Fruit fly (Drosophila melanogaster) whole organism, embryonic: ENCODE data around the gene Ypel.

Experiments used
- Blimp-1 ChIP-seq: fragments of 200-800 bp; sonication (Bioruptor generic); optimal IDR thresholded peaks from 3 replicates; lab custom pipeline; 2018; ENCODE audit warnings: missing biosample characterization, missing genetic modification characterization, mild to moderate bottlenecking, moderate library complexity, missing genetic modification reagents
- CG13894 ChIP-seq: fragments of 200-800 bp; sonication (Bioruptor generic); optimal IDR thresholded peaks from 3 replicates; lab custom pipeline; 2018; ENCODE audit warnings: missing biosample characterization, mild to moderate bottlenecking, missing genetic modification characterization, moderate library complexity
- CG18476 ChIP-seq: fragments of 200-800 bp; sonication (Bioruptor generic); optimal IDR thresholded peaks from 2 replicates; lab custom pipeline; 2016; ENCODE audit warnings: missing biosample characterization, mild to moderate bottlenecking, missing genetic modification characterization
- CG18599 ChIP-seq: fragments of 200-800 bp; sonication (Bioruptor generic); optimal IDR thresholded peaks from 3 replicates; lab custom pipeline; 2017; ENCODE audit warnings: missing biosample characterization, missing genetic modification characterization, mild to moderate bottlenecking, moderate library complexity, missing genetic modification reagents
- CG2875 ChIP-seq: fragments of 200-800 bp; sonication (Bioruptor generic); optimal IDR thresholded peaks from 2 replicates; lab custom pipeline; 2017; ENCODE audit warnings: missing biosample characterization, mild to moderate bottlenecking, missing genetic modification characterization, missing genetic modification reagents
- CG3281 ChIP-seq: fragments of 200-800 bp; sonication (Bioruptor generic); optimal IDR thresholded peaks from 3 replicates; lab custom pipeline; 2017; ENCODE audit warnings: missing biosample characterization, mild to moderate bottlenecking, missing genetic modification characterization
- CG33557 ChIP-seq: fragments of 200-800 bp; sonication (Bioruptor generic); optimal IDR thresholded peaks from 2 replicates; lab custom pipeline; 2019; ENCODE audit warnings: missing biosample characterization, mild to moderate bottlenecking, missing genetic modification characterization, moderate library complexity
- CG34224 ChIP-seq: fragments of 200-800 bp; sonication (Bioruptor generic); IDR thresholded peaks from 3 replicates; pipeline ENCODE4 v1.3.6; 2022; ENCODE audit warnings: missing biosample characterization, missing genetic modification characterization; ENCODE audit not compliant: partially characterized antibody
- CG3847 ChIP-seq: fragments of 200-800 bp; sonication (Bioruptor generic); IDR thresholded peaks from 2 replicates; pipeline ENCODE4 v1.3.6; 2022; ENCODE audit warnings: missing biosample characterization, missing genetic modification characterization
- CG4617 ChIP-seq: fragments of 200-800 bp; sonication (Bioruptor generic); optimal IDR thresholded peaks from 3 replicates; lab custom pipeline; 2016; ENCODE audit warnings: missing biosample characterization, missing genetic modification characterization, borderline replicate concordance
- CG7963 ChIP-seq: fragments of 200-800 bp; sonication (Bioruptor generic); IDR thresholded peaks from 3 replicates; pipeline ENCODE4 v1.3.6; 2022; ENCODE audit warnings: missing biosample characterization, missing genetic modification characterization; ENCODE audit not compliant: partially characterized antibody
- CG7987 ChIP-seq: fragments of 200-800 bp; sonication (Bioruptor generic); optimal IDR thresholded peaks from 2 replicates; lab custom pipeline; 2018; ENCODE audit warnings: missing biosample characterization, mild to moderate bottlenecking, missing genetic modification characterization, moderate library complexity
- CG8089 ChIP-seq: fragments of 200-800 bp; sonication (Bioruptor generic); optimal IDR thresholded peaks from 3 replicates; lab custom pipeline; 2016; ENCODE audit warnings: missing biosample characterization, missing genetic modification characterization
- CG8478 ChIP-seq: fragments of >200 bp; optimal IDR thresholded peaks from 2 replicates; lab custom pipeline; 2018
- CG9215 ChIP-seq: fragments of 200-800 bp; sonication (Bioruptor generic); IDR thresholded peaks from 2 replicates; pipeline ENCODE4 v1.3.6; 2022; ENCODE audit warnings: missing biosample characterization, missing genetic modification characterization
- CG9437 ChIP-seq: fragments of 200-800 bp; sonication (Bioruptor generic); optimal IDR thresholded peaks from 2 replicates; lab custom pipeline; 2018; ENCODE audit warnings: missing biosample characterization, mild to moderate bottlenecking, missing genetic modification characterization
- CkIIα-i1 ChIP-seq: fragments of 200-800 bp; sonication (Bioruptor generic); IDR thresholded peaks from 2 replicates; pipeline ENCODE4 v1.3.6; 2022; ENCODE audit warnings: missing biosample characterization, missing genetic modification characterization
- D ChIP-seq, 2 experiments: fragments of 200-800 bp in 1 of 2; fragments of >200 bp in 1 of 2; sonication (Bioruptor generic) in 1 of 2; optimal IDR thresholded peaks; 2 replicates in 1 of 2; 3 replicates in 1 of 2; lab custom pipeline; 2017; ENCODE audit warnings: mild to moderate bottlenecking in 1 of 2, missing biosample characterization in 1 of 2, missing genetic modification characterization in 1 of 2, missing genetic modification reagents in 1 of 2
- Dbx ChIP-seq: fragments of 200-800 bp; sonication (Bioruptor generic); IDR thresholded peaks from 3 replicates; pipeline ENCODE4 v1.3.6; 2022; ENCODE audit warnings: missing biosample characterization, missing genetic modification characterization
- Fer1 ChIP-seq: fragments of 200-800 bp; sonication (Bioruptor generic); optimal IDR thresholded peaks from 2 replicates; lab custom pipeline; 2017; ENCODE audit warnings: missing biosample characterization, mild to moderate bottlenecking, missing genetic modification characterization
- H15 ChIP-seq: fragments of 200-800 bp; sonication (Bioruptor generic); IDR thresholded peaks from 3 replicates; pipeline ENCODE4 v1.3.6; 2022; ENCODE audit warnings: missing biosample characterization, missing genetic modification characterization
- Hr39 ChIP-seq: fragments of >200 bp; optimal IDR thresholded peaks from 2 replicates; lab custom pipeline; 2017
- Mad ChIP-seq: fragments of 200-800 bp; sonication (Bioruptor generic); optimal IDR thresholded peaks from 2 replicates; lab custom pipeline; 2016; ENCODE audit warnings: missing biosample characterization, missing genetic modification characterization
- Meics ChIP-seq: fragments of 200-800 bp; sonication (Bioruptor generic); optimal IDR thresholded peaks from 2 replicates; lab custom pipeline; 2017; ENCODE audit warnings: missing biosample characterization, mild to moderate bottlenecking, missing genetic modification characterization
- Poxn ChIP-seq: fragments of 200-800 bp; sonication (Bioruptor generic); IDR thresholded peaks from 2 replicates; pipeline ENCODE4 v1.3.6; 2022; ENCODE audit warnings: missing biosample characterization, missing genetic modification characterization
- Ptx1 ChIP-seq: fragments of 200-800 bp; sonication (Bioruptor generic); IDR thresholded peaks from 2 replicates; pipeline ENCODE4 v1.3.6; 2022; ENCODE audit warnings: missing biosample characterization, missing genetic modification characterization
- al ChIP-seq: fragments of 200-800 bp; sonication (Bioruptor generic); IDR thresholded peaks from 2 replicates; pipeline ENCODE4 v1.3.6; 2022; ENCODE audit warnings: missing biosample characterization, missing genetic modification characterization
- az2 ChIP-seq: fragments of 200-800 bp; sonication (Bioruptor generic); optimal IDR thresholded peaks from 3 replicates; lab custom pipeline; 2016; ENCODE audit warnings: missing biosample characterization, missing genetic modification characterization
- bab2 ChIP-seq: fragments of 200-800 bp; sonication (Bioruptor generic); optimal IDR thresholded peaks from 2 replicates; lab custom pipeline; 2016; ENCODE audit warnings: missing biosample characterization, missing genetic modification characterization
- bcd ChIP-seq: fragments of 200-800 bp; sonication (Bioruptor generic); optimal IDR thresholded peaks from 2 replicates; lab custom pipeline; 2017; ENCODE audit warnings: missing biosample characterization, mild to moderate bottlenecking, missing genetic modification characterization
- da ChIP-seq: fragments of 200-800 bp; sonication (Bioruptor generic); optimal IDR thresholded peaks from 2 replicates; lab custom pipeline; 2016; ENCODE audit warnings: missing biosample characterization, missing genetic modification characterization
- dm ChIP-seq: fragments of 200-800 bp; sonication (Bioruptor generic); optimal IDR thresholded peaks from 3 replicates; lab custom pipeline; 2016; ENCODE audit warnings: missing biosample characterization, missing genetic modification characterization
- en ChIP-seq: fragments of 200-800 bp; sonication (Bioruptor generic); optimal IDR thresholded peaks from 2 replicates; lab custom pipeline; 2016; ENCODE audit warnings: missing biosample characterization, missing genetic modification characterization
- gem ChIP-seq: fragments of 200-800 bp; sonication (Bioruptor generic); optimal IDR thresholded peaks from 2 replicates; lab custom pipeline; 2019; ENCODE audit warnings: missing biosample characterization, mild to moderate bottlenecking, missing genetic modification characterization, moderate library complexity
- insv ChIP-seq, 2 experiments: fragments of 200-800 bp; sonication (Bioruptor generic); optimal IDR thresholded peaks; 3 replicates each; lab custom pipeline; 2016 to 2018; ENCODE audit warnings: missing biosample characterization in 2 of 2, missing genetic modification characterization in 2 of 2
- kah ChIP-seq: fragments of 200-800 bp; sonication (Bioruptor generic); optimal IDR thresholded peaks from 2 replicates; lab custom pipeline; 2018; ENCODE audit warnings: missing biosample characterization, mild to moderate bottlenecking, missing genetic modification characterization
- lilli ChIP-seq: fragments of 200-800 bp; sonication (Bioruptor generic); optimal IDR thresholded peaks from 3 replicates; lab custom pipeline; 2016; ENCODE audit warnings: missing biosample characterization, missing genetic modification characterization
- nom ChIP-seq: fragments of 200-800 bp; sonication (Bioruptor generic); optimal IDR thresholded peaks from 2 replicates; lab custom pipeline; 2017; ENCODE audit warnings: missing biosample characterization, missing genetic modification characterization, mild to moderate bottlenecking, moderate library complexity, missing genetic modification reagents
- pfk ChIP-seq: fragments of 200-800 bp; sonication (Bioruptor generic); optimal IDR thresholded peaks from 2 replicates; lab custom pipeline; 2018; ENCODE audit warnings: missing biosample characterization, mild to moderate bottlenecking, missing genetic modification characterization, moderate library complexity
- pho ChIP-seq: fragments of 200-800 bp; sonication (Bioruptor generic); optimal IDR thresholded peaks from 2 replicates; lab custom pipeline; 2016; ENCODE audit warnings: missing biosample characterization, missing genetic modification characterization
- sc ChIP-seq, 3 experiments: fragments of >200 bp in 2 of 3; fragments of 200-800 bp in 1 of 3; sonication (Bioruptor generic) in 1 of 3; optimal IDR thresholded peaks; 2 replicates in 2 of 3; 3 replicates in 1 of 3; lab custom pipeline; 2017; ENCODE audit warnings: mild to moderate bottlenecking in 1 of 3, missing biosample characterization in 1 of 3, missing genetic modification characterization in 1 of 3, missing genetic modification reagents in 1 of 3
- seq ChIP-seq: fragments of 200-800 bp; sonication (Bioruptor generic); IDR thresholded peaks from 2 replicates; pipeline ENCODE4 v1.3.6; 2022; ENCODE audit warnings: missing biosample characterization, missing genetic modification characterization
- sisA ChIP-seq: fragments of 200-800 bp; sonication (Bioruptor generic); IDR thresholded peaks from 2 replicates; pipeline ENCODE4 v1.3.6; 2022; ENCODE audit warnings: missing biosample characterization, missing genetic modification characterization
- slp2 ChIP-seq: fragments of 200-800 bp; sonication (Bioruptor generic); optimal IDR thresholded peaks from 2 replicates; lab custom pipeline; 2016; ENCODE audit warnings: missing biosample characterization, missing genetic modification characterization
- stwl ChIP-seq: fragments of 200-800 bp; sonication (Bioruptor generic); optimal IDR thresholded peaks from 3 replicates; lab custom pipeline; 2018; ENCODE audit warnings: missing biosample characterization, mild to moderate bottlenecking, missing genetic modification characterization, moderate library complexity
- trem ChIP-seq: fragments of 200-800 bp; optimal IDR thresholded peaks from 3 replicates; lab custom pipeline; 2019; ENCODE audit warnings: missing biosample characterization, mild to moderate bottlenecking, missing genetic modification characterization, moderate library complexity
- trh ChIP-seq: fragments of 200-800 bp; sonication (Bioruptor generic); optimal IDR thresholded peaks from 2 replicates; lab custom pipeline; 2016; ENCODE audit warnings: missing biosample characterization, missing genetic modification characterization
- unc-4 ChIP-seq: fragments of 200-800 bp; sonication (Bioruptor generic); IDR thresholded peaks from 2 replicates; pipeline ENCODE4 v1.3.6; 2022; ENCODE audit warnings: missing biosample characterization, missing genetic modification characterization; ENCODE audit not compliant: partially characterized antibody
- zfh1 ChIP-seq: fragments of 200-800 bp; sonication (Bioruptor generic); IDR thresholded peaks from 3 replicates; pipeline ENCODE4 v1.3.6; 2022; ENCODE audit warnings: missing biosample characterization, missing genetic modification characterization

The Ypel gene

dm6 chrX:10184355-10185058 is 27.7 kb downstream of the Ypel start (continued):
- TF ChIP-seq CG9437 = no peak
- TF ChIP-seq Ptx1 (GFP tag; lab: Robert Waterston, UW) = peak; percentile 66
- no peak for TF ChIP-seq en (GFP tag; lab: Kevin White, UChicago)
- no peak for TF ChIP-seq CG33557 (GFP tag; lab: Kevin White, UChicago)
- TF ChIP-seq CkIIα-i1 (GFP tag; lab: Robert Waterston, UW) = no peak
- peak; percentile 49; the same call in 2 of the 3 replicates for TF ChIP-seq zfh1 (GFP tag; lab: Robert Waterston, UW)
- TF ChIP-seq Poxn (GFP tag; lab: Robert Waterston, UW) = 0 out of 2 replicates have a peak, but pooled peaks have one; percentile 12
- TF ChIP-seq CG3281 (GFP tag; lab: Kevin White, UChicago) = peak; percentile 64
- no peak for TF ChIP-seq Mad (GFP tag; lab: Kevin White, UChicago)
- no peak for TF ChIP-seq CG34224 (GFP tag; lab: Robert Waterston, UW)
- TF ChIP-seq pho (GFP tag; lab: Kevin White, UChicago) = peak; percentile 44
- no peak for TF ChIP-seq kah (GFP tag; lab: Kevin White, UChicago)
- TF ChIP-seq slp2 = no peak
- TF ChIP-seq al (GFP tag; lab: Robert Waterston, UW) = peak; percentile 52; the same call in 1 of the 2 replicates
- TF ChIP-seq Blimp-1 (GFP tag; lab: Kevin White, UChicago) = no peak
- TF ChIP-seq CG4617 (GFP tag; lab: Kevin White, UChicago) = no peak
- peak; percentile 87 for TF ChIP-seq Dbx (GFP tag; lab: Robert Waterston, UW)
- TF ChIP-seq stwl = no peak
- TF ChIP-seq CG13894 (tag; lab: Kevin White, UChicago) = peak; percentile 54
- TF ChIP-seq lilli (GFP tag; lab: Kevin White, UChicago) = peak; percentile 52
- TF ChIP-seq seq (GFP tag; lab: Robert Waterston, UW) = 0 out of 2 replicates have a peak, but pooled peaks have one; percentile 47
- peak; percentile 72 for TF ChIP-seq Meics
- no peak for TF ChIP-seq trem (tag; lab: Kevin White, UChicago)
- peak; percentile 41 for TF ChIP-seq sisA (GFP tag; lab: Robert Waterston, UW)
- peak; percentile 86 for TF ChIP-seq Fer1 (GFP tag; lab: Kevin White, UChicago)
- no peak for TF ChIP-seq CG7987 (GFP tag; lab: Kevin White, UChicago)
- no peak for TF ChIP-seq D (optimal IDR thresholded peaks at IDR 0.05; lab: Kevin White, UChicago)
- peak; percentile 0 for TF ChIP-seq D (GFP tag; optimal IDR thresholded peaks at IDR 0.05; lab: Kevin White, UChicago)
- no peak for TF ChIP-seq insv (GFP tag; optimal IDR thresholded peaks at IDR 0.05; lab: Kevin White, UChicago)
- TF ChIP-seq CG18599 (GFP tag; lab: Kevin White, UChicago) = peak; percentile 90
- peak; percentile 57 for TF ChIP-seq bab2 (GFP tag; lab: Kevin White, UChicago)
- TF ChIP-seq CG2875 = no peak
- no peak for TF ChIP-seq CG7963 (GFP tag; lab: Robert Waterston, UW)
- TF ChIP-seq bcd (GFP tag; lab: Kevin White, UChicago) = peak; percentile 45
- TF ChIP-seq CG8089 = no peak
- TF ChIP-seq unc-4 (GFP tag; lab: Robert Waterston, UW) = no peak
- no peak for TF ChIP-seq dm
- 0 out of 3 replicates have a peak, but pooled peaks have one; percentile 15 for TF ChIP-seq H15 (GFP tag; lab: Robert Waterston, UW)
- TF ChIP-seq da = no peak
- peak; percentile 71 for TF ChIP-seq CG3847 (GFP tag; lab: Robert Waterston, UW)
- no peak for TF ChIP-seq pfk (GFP tag; lab: Kevin White, UChicago)
- TF ChIP-seq nom (GFP tag; lab: Kevin White, UChicago) = no peak
- no peak for TF ChIP-seq Hr39 (lab: Kevin White, UChicago)
- no peak for TF ChIP-seq az2
- no peak for TF ChIP-seq trh (GFP tag; lab: Kevin White, UChicago)
- peak; percentile 70 for TF ChIP-seq CG9215 (GFP tag; lab: Robert Waterston, UW)
- peak; percentile 47 for TF ChIP-seq gem (tag; lab: Kevin White, UChicago)
- TF ChIP-seq CG8478 (lab: Kevin White, UChicago) = no peak
- TF ChIP-seq CG18476 (GFP tag; lab: Kevin White, UChicago) = no peak
- no peak for TF ChIP-seq sc (optimal IDR thresholded peaks at IDR 0.05; lab: Kevin White, UChicago)
- TF ChIP-seq sc (GFP tag; optimal IDR thresholded peaks at IDR 0.05; lab: Kevin White, UChicago) = no peak
